Fruit fly (Drosophila melanogaster): Measurements from ENCODE around the gene Eig71Eg.

Gene Eig71Eg

dm6 chr3L:15687802-15688201 lies 30.4 kb downstream of the Eig71Eg start, which contains the start of gene CG34452:
TSS of gene CG34452 (minus strand) at chr3L:15687902.
- TF ChIP-seq EcR (GFP tag; optimal IDR thresholded peaks at IDR 0.05) (no peak), CG8159 (tag; optimal IDR thresholded peaks at IDR 0.05) (no peak), CG32121 (GFP tag; IDR thresholded peaks at IDR 0.05) (no peak), gl (tag; optimal IDR thresholded peaks at IDR 0.05) (no peak), CG4496 (GFP tag; IDR thresholded peaks at IDR 0.05) (no peak), CG17806 (tag; optimal IDR thresholded peaks at IDR 0.05) (no peak)

- TF ChIP-seq fd96Ca (GFP tag; IDR thresholded peaks at IDR 0.05) (no peak), CG4496 (GFP tag; IDR thresholded peaks at IDR 0.05) (no peak), CG15710 (tag; optimal IDR thresholded peaks at IDR 0.05) (no peak), rn (GFP tag; IDR thresholded peaks at IDR 0.05) (no peak), CG8159 (tag; optimal IDR thresholded peaks at IDR 0.05) (no peak), Snoo (tag; optimal IDR thresholded peaks at IDR 0.05) (no peak), CG12605 (GFP tag; IDR thresholded peaks at IDR 0.05) (no peak), CG8301 (tag; optimal IDR thresholded peaks at IDR 0.05) (no peak), gl (tag; optimal IDR thresholded peaks at IDR 0.05) (no peak), CG9948 (tag; optimal IDR thresholded peaks at IDR 0.05) (no peak), CG17806 (tag; optimal IDR thresholded peaks at IDR 0.05) (no peak), CG34367 (tag; optimal IDR thresholded peaks at IDR 0.05) (no peak), CG32121 (GFP tag; IDR thresholded peaks at IDR 0.05) (no peak), Ets98B (GFP tag; IDR thresholded peaks at IDR 0.05) (no peak), Pif1B (GFP tag; optimal IDR thresholded peaks at IDR 0.05) (no peak), CG13204 (GFP tag; optimal IDR thresholded peaks at IDR 0.05) (no peak), D1 (tag; optimal IDR thresholded peaks at IDR 0.05) (no peak), EcR (GFP tag; optimal IDR thresholded peaks at IDR 0.05) (no peak), CG10348 (GFP tag; IDR thresholded peaks at IDR 0.05) (no peak)
These were observed 32.1 kb downstream of the Eig71Eg start for dm6 chr3L:15689518-15689917.

dm6 chr3L:15690711-15691591 lies 33.5 kb downstream of the Eig71Eg start:
- peak; percentile 39 for TF ChIP-seq EcR (GFP tag; optimal IDR thresholded peaks at IDR 0.05)
- no peak for TF ChIP-seq CG32121 (GFP tag; IDR thresholded peaks at IDR 0.05)

DNA sequence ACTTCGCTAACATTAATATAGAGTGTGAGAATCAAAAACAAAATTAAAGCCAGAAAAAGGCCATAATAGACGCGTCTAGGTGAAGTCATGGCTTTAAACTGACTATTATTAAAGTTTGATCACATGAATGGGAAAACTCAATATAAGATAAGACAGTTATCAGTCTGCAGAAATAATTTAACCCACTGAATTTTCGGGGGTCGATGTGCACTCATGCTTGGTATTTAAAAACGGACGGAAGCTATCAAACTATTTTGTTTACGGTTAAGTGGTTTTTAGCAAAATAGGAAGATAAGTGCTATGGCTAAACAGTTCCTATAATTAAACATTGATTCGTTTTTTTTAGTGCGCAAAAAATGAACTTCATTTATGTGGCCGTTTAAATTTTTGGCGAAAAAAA lies 34.5 kb downstream of the Eig71Eg start, which contains the start of gene CG34451:
CG34451 (minus strand) TSS at position 101 of the 400 bp plus-strand sequence.
- TF ChIP-seq Pif1A (GFP tag; optimal IDR thresholded peaks at IDR 0.05) = no peak
- no peak for TF ChIP-seq Pif1B (GFP tag; optimal IDR thresholded peaks at IDR 0.05)
- no peak for TF ChIP-seq CG8159 (tag; optimal IDR thresholded peaks at IDR 0.05)
- no peak for TF ChIP-seq CG32121 (GFP tag; IDR thresholded peaks at IDR 0.05)
- no peak for TF ChIP-seq EcR (GFP tag; optimal IDR thresholded peaks at IDR 0.05)
- no peak for TF ChIP-seq CG4496 (GFP tag; IDR thresholded peaks at IDR 0.05)
- no peak for TF ChIP-seq CG8301 (tag; optimal IDR thresholded peaks at IDR 0.05)
- TF ChIP-seq Ets98B (GFP tag; IDR thresholded peaks at IDR 0.05) = no peak
- TF ChIP-seq CG17806 (tag; optimal IDR thresholded peaks at IDR 0.05) = no peak
- TF ChIP-seq CG9948 (tag; optimal IDR thresholded peaks at IDR 0.05) = no peak
- no peak for TF ChIP-seq D1 (tag; optimal IDR thresholded peaks at IDR 0.05)
- TF ChIP-seq CG12605 (GFP tag; IDR thresholded peaks at IDR 0.05) = no peak
- TF ChIP-seq CG13204 (GFP tag; optimal IDR thresholded peaks at IDR 0.05) = no peak
- TF ChIP-seq CG14655 (GFP tag; optimal IDR thresholded peaks at IDR 0.05) = no peak
- no peak for TF ChIP-seq CG10348 (GFP tag; IDR thresholded peaks at IDR 0.05)
- no peak for TF ChIP-seq rn (GFP tag; IDR thresholded peaks at IDR 0.05)
- no peak for TF ChIP-seq gl (tag; optimal IDR thresholded peaks at IDR 0.05)
- no peak for TF ChIP-seq Snoo (tag; optimal IDR thresholded peaks at IDR 0.05)

- no peak for TF ChIP-seq CG13204 (GFP tag; optimal IDR thresholded peaks at IDR 0.05)
- TF ChIP-seq D1 (tag; optimal IDR thresholded peaks at IDR 0.05) = no peak
- TF ChIP-seq rn (GFP tag; IDR thresholded peaks at IDR 0.05) = no peak
- TF ChIP-seq fd96Ca (GFP tag; IDR thresholded peaks at IDR 0.05) = no peak
- TF ChIP-seq Snoo (tag; optimal IDR thresholded peaks at IDR 0.05) = no peak
- TF ChIP-seq CG17806 (tag; optimal IDR thresholded peaks at IDR 0.05) = no peak
- no peak for TF ChIP-seq CG10348 (GFP tag; IDR thresholded peaks at IDR 0.05)
- TF ChIP-seq CG34367 (tag; optimal IDR thresholded peaks at IDR 0.05) = no peak
- no peak for TF ChIP-seq CG12605 (GFP tag; IDR thresholded peaks at IDR 0.05)
- no peak for TF ChIP-seq Ets98B (GFP tag; IDR thresholded peaks at IDR 0.05)
- no peak for TF ChIP-seq Pif1A (GFP tag; optimal IDR thresholded peaks at IDR 0.05)
- no peak for TF ChIP-seq gl (tag; optimal IDR thresholded peaks at IDR 0.05)
- no peak for TF ChIP-seq CG15710 (tag; optimal IDR thresholded peaks at IDR 0.05)
- TF ChIP-seq EcR (GFP tag; optimal IDR thresholded peaks at IDR 0.05) = no peak
- no peak for TF ChIP-seq CG8301 (tag; optimal IDR thresholded peaks at IDR 0.05)
- no peak for TF ChIP-seq CG8159 (tag; optimal IDR thresholded peaks at IDR 0.05)
- TF ChIP-seq CG32121 (GFP tag; IDR thresholded peaks at IDR 0.05) = no peak
- no peak for TF ChIP-seq CG4496 (GFP tag; IDR thresholded peaks at IDR 0.05)
- TF ChIP-seq Pif1B (GFP tag; optimal IDR thresholded peaks at IDR 0.05) = no peak
These were observed 35.0 kb downstream of the Eig71Eg start for dm6 chr3L:15692388-15692787.

Data from whole organism, pupa.